Fruit fly (Drosophila melanogaster) whole organism, embryonic: ENCODE data around the gene Cep164.
A peak's percentile ranks its signal among the peaks of the same experiment; 100 is the strongest.

Experiments
- Ada2b ChIP-seq: fragments of 200-800 bp; sonication (Bioruptor generic); IDR thresholded peaks from 2 replicates; pipeline ENCODE4 v1.3.6; 2022; ENCODE audit warnings: missing biosample characterization, missing genetic modification characterization
- Adf1 ChIP-seq: fragments of 200-800 bp; sonication (Bioruptor generic); IDR thresholded peaks from 2 replicates; pipeline ENCODE4 v1.3.6; 2022; ENCODE audit warnings: missing biosample characterization, missing genetic modification characterization
- BEAF-32 ChIP-seq: fragments of 200-800 bp; sonication (Bioruptor generic); optimal IDR thresholded peaks from 3 replicates; lab custom pipeline; 2017; ENCODE audit warnings: missing biosample characterization, missing genetic modification characterization, mild to moderate bottlenecking, moderate library complexity, missing genetic modification reagents
- CG13424 ChIP-seq: fragments of 200-800 bp; sonication (Bioruptor generic); optimal IDR thresholded peaks from 2 replicates; lab custom pipeline; 2019; ENCODE audit warnings: missing biosample characterization, mild to moderate bottlenecking, missing genetic modification characterization, moderate library complexity
- CG16813 ChIP-seq: fragments of 200-800 bp; sonication (Bioruptor generic); IDR thresholded peaks from 3 replicates; pipeline ENCODE4 v1.3.6; 2022; ENCODE audit warnings: missing biosample characterization, missing genetic modification characterization; ENCODE audit not compliant: partially characterized antibody
- CG18599 ChIP-seq: fragments of 200-800 bp; sonication (Bioruptor generic); optimal IDR thresholded peaks from 3 replicates; lab custom pipeline; 2017; ENCODE audit warnings: missing biosample characterization, missing genetic modification characterization, mild to moderate bottlenecking, moderate library complexity, missing genetic modification reagents
- CG2116 ChIP-seq: fragments of 200-800 bp; sonication (Bioruptor generic); optimal IDR thresholded peaks from 3 replicates; lab custom pipeline; 2018; ENCODE audit warnings: missing biosample characterization, mild to moderate bottlenecking, missing genetic modification characterization
- CG30403 ChIP-seq: fragments of 200-800 bp; sonication (Bioruptor generic); optimal IDR thresholded peaks from 3 replicates; lab custom pipeline; 2016; ENCODE audit warnings: missing biosample characterization, missing genetic modification characterization
- CG34376 ChIP-seq: fragments of 200-800 bp; sonication (Bioruptor generic); optimal IDR thresholded peaks from 2 replicates; lab custom pipeline; 2018; ENCODE audit warnings: missing biosample characterization, mild to moderate bottlenecking, missing genetic modification characterization
- CG6272 ChIP-seq: fragments of 200-800 bp; sonication (Bioruptor generic); IDR thresholded peaks from 2 replicates; pipeline ENCODE4 v1.3.6; 2022; ENCODE audit warnings: missing biosample characterization, missing genetic modification characterization
- CG8290 ChIP-seq, 3 experiments: fragments of 200-800 bp; sonication (Bioruptor generic); optimal IDR thresholded peaks; 2 replicates each; lab custom pipeline; 2016 to 2019; ENCODE audit warnings: missing biosample characterization in 3 of 3, missing genetic modification characterization in 3 of 3, mild to moderate bottlenecking in 2 of 3, moderate library complexity in 1 of 3
- CG8359 ChIP-seq: fragments of 200-800 bp; sonication (Bioruptor generic); optimal IDR thresholded peaks from 2 replicates; lab custom pipeline; 2017; ENCODE audit warnings: missing biosample characterization, mild to moderate bottlenecking, missing genetic modification characterization, borderline replicate concordance
- CG9437 ChIP-seq: fragments of 200-800 bp; sonication (Bioruptor generic); optimal IDR thresholded peaks from 2 replicates; lab custom pipeline; 2018; ENCODE audit warnings: missing biosample characterization, mild to moderate bottlenecking, missing genetic modification characterization
- CG9797 ChIP-seq: fragments of 200-800 bp; sonication (Bioruptor generic); optimal IDR thresholded peaks from 3 replicates; lab custom pipeline; 2018; ENCODE audit warnings: missing biosample characterization, mild to moderate bottlenecking, missing genetic modification characterization
- Dek ChIP-seq: fragments of 200-800 bp; sonication (Bioruptor generic); optimal IDR thresholded peaks from 3 replicates; lab custom pipeline; 2019; ENCODE audit warnings: missing biosample characterization, mild to moderate bottlenecking, missing genetic modification characterization, moderate library complexity
- E2f2 ChIP-seq: fragments of 200-800 bp; sonication (Bioruptor generic); IDR thresholded peaks from 2 replicates; pipeline ENCODE4 v1.3.6; 2022; ENCODE audit warnings: missing biosample characterization, missing genetic modification characterization
- Ets65A ChIP-seq: fragments of 200-800 bp; sonication (Bioruptor generic); peaks from one replicate; lab custom pipeline; 2016; ENCODE audit warnings: missing biosample characterization, missing genetic modification characterization
- HmgZ ChIP-seq: fragments of 200-800 bp; sonication (Bioruptor generic); optimal IDR thresholded peaks from 2 replicates; lab custom pipeline; 2018; ENCODE audit warnings: missing biosample characterization, mild to moderate bottlenecking, missing genetic modification characterization
- MBD-R2 ChIP-seq: fragments of 200-800 bp; sonication (Bioruptor generic); IDR thresholded peaks from 2 replicates; pipeline ENCODE4 v1.3.6; 2022; ENCODE audit warnings: missing biosample characterization, missing genetic modification characterization
- Myb ChIP-seq: fragments of 200-800 bp; sonication (Bioruptor generic); optimal IDR thresholded peaks from 2 replicates; lab custom pipeline; 2016; ENCODE audit warnings: missing biosample characterization, missing genetic modification characterization
- PHDP ChIP-seq: fragments of 200-800 bp; sonication (Bioruptor generic); optimal IDR thresholded peaks from 3 replicates; lab custom pipeline; 2018; ENCODE audit warnings: missing biosample characterization, mild to moderate bottlenecking, missing genetic modification characterization, moderate library complexity
- Pdp1 ChIP-seq, 2 experiments: fragments of 200-800 bp; sonication (Bioruptor generic); optimal IDR thresholded peaks; 3 replicates each; lab custom pipeline; 2016; ENCODE audit warnings: missing biosample characterization in 2 of 2, missing genetic modification characterization in 2 of 2, mild to moderate bottlenecking in 1 of 2, moderate library complexity in 1 of 2
- Stat92E ChIP-seq, 3 experiments: fragments of >200 bp in 2 of 3; fragments of 200-800 bp in 1 of 3; sonication (Bioruptor generic) in 1 of 3; optimal IDR thresholded peaks; 2 replicates each; lab custom pipeline; 2017 to 2019; ENCODE audit warnings: missing biosample characterization in 3 of 3, missing genetic modification characterization in 3 of 3, mild to moderate bottlenecking in 1 of 3, moderate library complexity in 1 of 3
- al ChIP-seq: fragments of 200-800 bp; sonication (Bioruptor generic); IDR thresholded peaks from 2 replicates; pipeline ENCODE4 v1.3.6; 2022; ENCODE audit warnings: missing biosample characterization, missing genetic modification characterization
- amos ChIP-seq: fragments of 200-800 bp; sonication (Bioruptor generic); IDR thresholded peaks from 2 replicates; pipeline ENCODE4 v1.3.6; 2022; ENCODE audit warnings: missing biosample characterization, missing genetic modification characterization; ENCODE audit not compliant: partially characterized antibody
- crp ChIP-seq, 2 experiments: fragments of 200-800 bp; sonication (Bioruptor generic); optimal IDR thresholded peaks; 2 replicates in 1 of 2; 3 replicates in 1 of 2; lab custom pipeline; 2017; ENCODE audit warnings: missing biosample characterization in 2 of 2, missing genetic modification characterization in 2 of 2, mild to moderate bottlenecking in 1 of 2, moderate library complexity in 1 of 2
- dm ChIP-seq: fragments of 200-800 bp; sonication (Bioruptor generic); optimal IDR thresholded peaks from 3 replicates; lab custom pipeline; 2016; ENCODE audit warnings: missing biosample characterization, missing genetic modification characterization
- dpn ChIP-seq, 2 experiments: fragments of 200-800 bp; sonication (Bioruptor generic); optimal IDR thresholded peaks; 3 replicates each; lab custom pipeline; 2016; ENCODE audit warnings: missing biosample characterization in 2 of 2, missing genetic modification characterization in 2 of 2
- eyg ChIP-seq: fragments of 200-800 bp; sonication (Bioruptor generic); optimal IDR thresholded peaks from 3 replicates; lab custom pipeline; 2016; ENCODE audit warnings: missing biosample characterization, missing genetic modification characterization
- gfzf ChIP-seq: fragments of 200-800 bp; sonication (Bioruptor generic); optimal IDR thresholded peaks from 2 replicates; lab custom pipeline; 2016; ENCODE audit warnings: missing biosample characterization, mild to moderate bottlenecking, missing genetic modification characterization, moderate library complexity
- grau ChIP-seq: fragments of 200-800 bp; optimal IDR thresholded peaks from 3 replicates; lab custom pipeline; 2019; ENCODE audit warnings: missing biosample characterization, mild to moderate bottlenecking, missing genetic modification characterization, moderate library complexity
- h ChIP-seq: fragments of >200 bp; optimal IDR thresholded peaks from 2 replicates; lab custom pipeline; 2017
- hbn ChIP-seq: fragments of 200-800 bp; sonication (Bioruptor generic); IDR thresholded peaks from 2 replicates; pipeline ENCODE4 v1.3.6; 2022; ENCODE audit warnings: missing biosample characterization, missing genetic modification characterization; ENCODE audit not compliant: partially characterized antibody
- lilli ChIP-seq: fragments of 200-800 bp; sonication (Bioruptor generic); optimal IDR thresholded peaks from 3 replicates; lab custom pipeline; 2016; ENCODE audit warnings: missing biosample characterization, missing genetic modification characterization
- nau ChIP-seq: fragments of 200-800 bp; sonication (Bioruptor generic); optimal IDR thresholded peaks from 3 replicates; lab custom pipeline; 2017; ENCODE audit warnings: missing biosample characterization, mild to moderate bottlenecking, missing genetic modification characterization, missing genetic modification reagents
- pnt ChIP-seq: fragments of 200-800 bp; sonication (Bioruptor generic); optimal IDR thresholded peaks from 3 replicates; lab custom pipeline; 2016; ENCODE audit warnings: missing biosample characterization, missing genetic modification characterization
- shn ChIP-seq: fragments of 200-800 bp; sonication (Bioruptor generic); optimal IDR thresholded peaks from 3 replicates; lab custom pipeline; 2016; ENCODE audit warnings: missing biosample characterization, missing genetic modification characterization
- sqz ChIP-seq: fragments of 200-800 bp; sonication (Bioruptor generic); optimal IDR thresholded peaks from 3 replicates; lab custom pipeline; 2018; ENCODE audit warnings: missing biosample characterization, mild to moderate bottlenecking, missing genetic modification characterization
- tap ChIP-seq: fragments of 200-800 bp; optimal IDR thresholded peaks from 3 replicates; lab custom pipeline; 2019; ENCODE audit warnings: missing biosample characterization, mild to moderate bottlenecking, missing genetic modification characterization, moderate library complexity
- ttk ChIP-seq: fragments of 200-800 bp; sonication (Bioruptor generic); IDR thresholded peaks from 2 replicates; pipeline ENCODE4 v2.1.2; 2022; ENCODE audit warnings: missing biosample characterization, missing genetic modification characterization

Cep164 gene

DNA sequence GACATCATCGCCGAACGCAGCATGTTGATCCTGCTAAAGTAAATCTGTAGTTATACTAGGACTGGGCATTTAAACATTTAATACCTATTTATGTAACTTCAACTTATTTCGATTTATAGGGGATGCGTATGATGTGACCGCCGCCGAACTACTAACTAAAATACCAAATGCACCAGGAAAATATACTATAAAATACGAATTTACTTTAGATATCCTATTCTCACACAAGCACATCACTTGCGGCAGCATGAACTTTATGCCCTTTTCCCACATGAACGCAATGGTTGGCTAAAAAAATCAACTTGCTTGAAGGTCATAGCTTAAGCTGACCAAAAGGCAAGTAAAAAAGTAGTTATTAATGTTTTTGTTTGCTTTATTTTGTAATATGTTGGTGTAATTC is 3.9 kb upstream of the Cep164 start, which contains the start of gene ND-20 (continued):
- TF ChIP-seq E2f2 (GFP tag; lab: Robert Waterston, UW), result peak; percentile 28; the same call in 1 of the 2 replicates
- peak in 1 of 3 experiments; percentile 90 for TF ChIP-seq Stat92E (GFP tag; optimal IDR thresholded peaks at IDR 0.05; lab: Kevin White, UChicago)
- TF ChIP-seq BEAF-32, result peak; percentile 57
- no peak for TF ChIP-seq tap
- TF ChIP-seq Ada2b (GFP tag; lab: Robert Waterston, UW), result no peak
- no peak for TF ChIP-seq al (GFP tag; lab: Robert Waterston, UW)
- TF ChIP-seq crp (GFP tag; optimal IDR thresholded peaks at IDR 0.05; lab: Kevin White, UChicago), result peak in 1 of 2 experiments; percentile 13
- TF ChIP-seq dm (GFP tag; lab: Kevin White, UChicago), result peak; percentile 4
- no peak for TF ChIP-seq CG16813 (GFP tag; lab: Robert Waterston, UW)
- TF ChIP-seq eyg (GFP tag; lab: Kevin White, UChicago), result no peak
- TF ChIP-seq Dek (tag; lab: Kevin White, UChicago), result no peak
- no peak for TF ChIP-seq Adf1 (GFP tag; lab: Robert Waterston, UW)
- TF ChIP-seq h (lab: Kevin White, UChicago), result no peak
- no peak for TF ChIP-seq CG6272 (GFP tag; lab: Robert Waterston, UW)
- TF ChIP-seq pnt, result peak; percentile 14
- TF ChIP-seq Pdp1 (GFP tag; optimal IDR thresholded peaks at IDR 0.05; lab: Kevin White, UChicago), result peak in 1 of 2 experiments; percentile 93
- peak; percentile 11 for TF ChIP-seq CG2116 (GFP tag; lab: Kevin White, UChicago)
- peak; percentile 59 for TF ChIP-seq MBD-R2
- TF ChIP-seq grau (tag; lab: Kevin White, UChicago), result peak; percentile 40
- peak; percentile 81 for TF ChIP-seq CG9797 (GFP tag; lab: Kevin White, UChicago)
- peak; percentile 4 for TF ChIP-seq CG13424
- TF ChIP-seq HmgZ, result peak; percentile 34
- TF ChIP-seq CG8290 (GFP tag; optimal IDR thresholded peaks at IDR 0.05; lab: Kevin White, UChicago), result peak; percentile 56
- TF ChIP-seq CG8290 (tag; optimal IDR thresholded peaks at IDR 0.05; lab: Kevin White, UChicago), result no peak
- TF ChIP-seq gfzf (GFP tag; lab: Kevin White, UChicago), result peak; percentile 86
- peak; percentile 11 for TF ChIP-seq Myb
- no peak for TF ChIP-seq ttk
- no peak for TF ChIP-seq sqz
- peak in 1 of 2 experiments; percentile 17 for TF ChIP-seq dpn (GFP tag; optimal IDR thresholded peaks at IDR 0.05; lab: Kevin White, UChicago)
- no peak for TF ChIP-seq nau (GFP tag; lab: Kevin White, UChicago)
- TF ChIP-seq hbn (GFP tag; lab: Robert Waterston, UW), result no peak
- TF ChIP-seq CG8359 (GFP tag; lab: Kevin White, UChicago), result no peak
- peak; percentile 6 for TF ChIP-seq CG30403 (GFP tag; lab: Kevin White, UChicago)
- TF ChIP-seq CG9437 (GFP tag; lab: Kevin White, UChicago), result no peak
- peak; percentile 3 for TF ChIP-seq PHDP (tag; lab: Kevin White, UChicago)
- no peak for TF ChIP-seq shn (GFP tag; lab: Kevin White, UChicago)
- no peak for TF ChIP-seq CG34376 (GFP tag; lab: Kevin White, UChicago)
- 0 out of 2 replicates have a peak, but pooled peaks have one; percentile 15 for TF ChIP-seq amos (GFP tag; lab: Robert Waterston, UW)
- peak; percentile 47 for TF ChIP-seq lilli (GFP tag; lab: Kevin White, UChicago)
- no peak for TF ChIP-seq CG18599 (GFP tag; lab: Kevin White, UChicago)
- TF ChIP-seq Ets65A (GFP tag; lab: Kevin White, UChicago), result peak; percentile 68
